Worm (Caenorhabditis elegans): Measurements from ENCODE around the gene Y41E3.7.

- no peak for TF ChIP-seq hlh-15 (tag; optimal IDR thresholded peaks at IDR 0.05)
- no peak for TF ChIP-seq ceh-45 (GFP tag; IDR thresholded peaks at IDR 0.05)
- no peak for TF ChIP-seq ztf-16 (tag; optimal IDR thresholded peaks at IDR 0.05)
- TF ChIP-seq nhr-11 (tag; optimal IDR thresholded peaks at IDR 0.05), result no peak
- no peak for TF ChIP-seq pqm-1 (tag; optimal IDR thresholded peaks at IDR 0.05)
- no peak for TF ChIP-seq ceh-14 (tag; optimal IDR thresholded peaks at IDR 0.05)
- no peak for TF ChIP-seq hlh-30 (tag; optimal IDR thresholded peaks at IDR 0.05; ENCODE audit: insufficient read depth)
- TF ChIP-seq elt-2 (tag; optimal IDR thresholded peaks at IDR 0.05), result no peak
- TF ChIP-seq ceh-30 (tag; optimal IDR thresholded peaks at IDR 0.05), result no peak
- TF ChIP-seq rnt-1 (tag; optimal IDR thresholded peaks at IDR 0.05), result no peak
These were observed 23.7 kb downstream of the Y41E3.7 start for ce11 chrIV:15037492-15037891.
